Worm (Caenorhabditis elegans) whole organism, midembryonic: ENCODE results near the gene T06D4.2.

Experiments
- T22C8.4 ChIP-seq: fragments of 200-800 bp; sonication (Bioruptor generic); IDR thresholded peaks from 2 replicates; pipeline ENCODE4 v1.3.6; 2022; ENCODE audit warnings: missing genetic modification characterization, missing compliant biosample characterization
- cog-1 ChIP-seq: sonication (generic microtip); optimal IDR thresholded peaks from 2 replicates; lab custom pipeline; 2016; ENCODE audit warnings: missing genetic modification characterization, missing compliant biosample characterization
- flt-1 ChIP-seq: fragments of 200-800 bp; sonication (Bioruptor generic); IDR thresholded peaks from 2 replicates; pipeline ENCODE4 v1.3.6; 2022; ENCODE audit warnings: missing genetic modification characterization, missing compliant biosample characterization
- klf-2 ChIP-seq: fragments of 200-800 bp; sonication (Bioruptor generic); conservative IDR thresholded peaks from 2 replicates; pipeline ENCODE4 v1.3.6; 2022; ENCODE audit warnings: missing genetic modification reagents, missing genetic modification characterization, missing compliant biosample characterization
- med-1 ChIP-seq: sonication (generic microtip); optimal IDR thresholded peaks from 2 replicates; lab custom pipeline; 2017; ENCODE audit warnings: missing genetic modification characterization, mild to moderate bottlenecking, missing compliant biosample characterization, antibody characterized with exemption, missing genetic modification reagents; ENCODE audit not compliant: insufficient read depth
- ref-1 ChIP-seq: fragments of 200-800 bp; sonication (Bioruptor generic); conservative IDR thresholded peaks from 2 replicates; pipeline ENCODE4 v1.3.6; 2022; ENCODE audit warnings: missing genetic modification reagents, missing genetic modification characterization, missing compliant biosample characterization
- tab-1 ChIP-seq: fragments of 200-800 bp; sonication (Bioruptor generic); IDR thresholded peaks from 2 replicates; pipeline ENCODE4 v1.3.6; 2022; ENCODE audit warnings: missing genetic modification characterization, missing compliant biosample characterization
- ztf-29 ChIP-seq: fragments of 200-800 bp; sonication (Bioruptor generic); IDR thresholded peaks from 2 replicates; pipeline ENCODE4 v1.3.6; 2022; ENCODE audit warnings: missing genetic modification reagents, missing genetic modification characterization, missing compliant biosample characterization

- TF ChIP-seq flt-1 (GFP tag; lab: Robert Waterston, UW) (no peak), ztf-29 (GFP tag; lab: Robert Waterston, UW) (no peak), T22C8.4 (GFP tag; lab: Robert Waterston, UW) (no peak), med-1 (GFP tag; lab: Kevin White, UChicago) (no peak), ref-1 (GFP tag; lab: Robert Waterston, UW) (no peak), tab-1 (GFP tag; lab: Robert Waterston, UW) (no peak), cog-1 (tag; lab: Kevin White, UChicago) (no peak), klf-2 (GFP tag; lab: Robert Waterston, UW) (no peak)
Observed at ce11 chrII:3434893-3435503, 49.3 kb upstream of the T06D4.2 start.
